Worm (Caenorhabditis elegans) whole organism, early embryonic: Measurements from ENCODE around the gene tpan-1.

Experiments used
- B0310.2 ChIP-seq: sonication (generic microtip); optimal IDR thresholded peaks from 2 replicates; lab custom pipeline; 2016; ENCODE audit warnings: mild to moderate bottlenecking, missing genetic modification characterization, missing compliant biosample characterization
- F13C5.2 ChIP-seq: sonication (generic microtip); optimal IDR thresholded peaks from 2 replicates; lab custom pipeline; 2017; ENCODE audit warnings: mild to moderate bottlenecking, missing genetic modification characterization, inconsistent platforms, missing compliant biosample characterization
- aly-1 ChIP-seq: sonication (generic microtip); optimal IDR thresholded peaks from 2 replicates; lab custom pipeline; 2016; ENCODE audit warnings: missing genetic modification characterization, missing compliant biosample characterization
- ama-1 ChIP-seq: fragments of 150-350 bp; optimal IDR thresholded peaks from 2 replicates; lab custom pipeline; 2014
- ceh-13 ChIP-seq: fragments of 200-800 bp; sonication (Bioruptor generic); optimal IDR thresholded peaks from 2 replicates; lab custom pipeline; 2018; ENCODE audit warnings: mild to moderate bottlenecking, missing genetic modification characterization, missing compliant biosample characterization
- ceh-36 ChIP-seq: sonication (generic microtip); optimal IDR thresholded peaks from 2 replicates; lab custom pipeline; 2016; ENCODE audit warnings: missing genetic modification characterization, inconsistent platforms, missing compliant biosample characterization
- ets-7 ChIP-seq: sonication (generic microtip); optimal IDR thresholded peaks from 2 replicates; lab custom pipeline; 2016; ENCODE audit warnings: missing genotype, missing genetic modification characterization, missing compliant biosample characterization
- flt-1 ChIP-seq: fragments of 200-800 bp; sonication (Bioruptor generic); IDR thresholded peaks from 2 replicates; pipeline ENCODE4 v1.3.6; 2022; ENCODE audit warnings: missing genetic modification characterization, missing compliant biosample characterization
- hmbx-1 ChIP-seq: sonication (generic microtip); optimal IDR thresholded peaks from 2 replicates; lab custom pipeline; 2016; ENCODE audit warnings: mild to moderate bottlenecking, missing genetic modification characterization, missing compliant biosample characterization
- hmg-4 ChIP-seq: fragments of 200-800 bp; sonication (Bioruptor generic); optimal IDR thresholded peaks from 2 replicates; lab custom pipeline; 2018; ENCODE audit warnings: mild to moderate bottlenecking, missing genetic modification characterization, missing compliant biosample characterization
- hnd-1 ChIP-seq: sonication (generic microtip); optimal IDR thresholded peaks from 2 replicates; lab custom pipeline; 2016; ENCODE audit warnings: missing genetic modification characterization, missing compliant biosample characterization
- pes-1 ChIP-seq: fragments of 200-800 bp; sonication (Bioruptor generic); IDR thresholded peaks from 2 replicates; pipeline ENCODE4 v1.3.6; 2022; ENCODE audit warnings: missing genetic modification reagents, missing genetic modification characterization, missing compliant biosample characterization
- scrt-1 ChIP-seq: fragments of 200-800 bp; sonication (Bioruptor generic); IDR thresholded peaks from 2 replicates; pipeline ENCODE4 v1.3.6; 2022; ENCODE audit warnings: missing genetic modification characterization, missing compliant biosample characterization
- sea-1 ChIP-seq: fragments of 200-800 bp; sonication (Bioruptor generic); conservative IDR thresholded peaks from 2 replicates; pipeline ENCODE4 v1.3.6; 2022; ENCODE audit warnings: missing genetic modification characterization, missing compliant biosample characterization
- tbx-11 ChIP-seq: fragments of 200-800 bp; sonication (Bioruptor generic); IDR thresholded peaks from 2 replicates; pipeline ENCODE4 v1.3.6; 2022; ENCODE audit warnings: missing genetic modification characterization, missing compliant biosample characterization
- tbx-37 ChIP-seq: fragments of 200-800 bp; sonication (Bioruptor generic); conservative IDR thresholded peaks from 2 replicates; pipeline ENCODE4 v1.3.6; 2022; ENCODE audit warnings: missing genetic modification reagents, missing genetic modification characterization, missing compliant biosample characterization
- tra-4 ChIP-seq: sonication (generic microtip); optimal IDR thresholded peaks from 2 replicates; lab custom pipeline; 2017; ENCODE audit warnings: missing genetic modification characterization, missing compliant biosample characterization

The tpan-1 gene

DNA sequence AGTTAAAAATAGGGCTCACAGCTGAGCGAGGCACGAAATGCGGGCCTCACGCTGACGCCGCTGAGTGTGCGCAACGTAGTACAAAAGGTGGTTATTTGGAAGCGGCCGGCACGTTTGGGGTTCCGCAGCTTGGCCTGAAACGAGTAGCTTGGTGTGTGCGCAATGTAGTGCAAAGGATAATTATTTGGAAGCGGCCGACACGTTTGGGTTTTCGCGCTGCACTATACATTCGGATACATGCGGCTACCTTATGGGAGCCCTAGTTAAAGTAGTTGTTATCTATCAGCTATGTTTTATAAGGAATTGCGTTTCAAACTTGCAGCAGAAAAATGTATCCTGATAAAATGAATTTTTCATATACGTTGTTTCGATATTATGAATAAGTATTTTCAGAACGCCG is 709 bp downstream of the tpan-1 start, which contains the start of gene Y44A6D.1:
Y44A6D.1 (minus strand) TSS at position 23 of the 400 bp plus-strand sequence.
- TF ChIP-seq ama-1 (lab: Kevin White, UChicago): no peak
- no peak for TF ChIP-seq ceh-36 (tag; lab: Kevin White, UChicago)
- TF ChIP-seq ceh-13 (GFP tag; lab: Kevin White, UChicago): no peak
- TF ChIP-seq scrt-1 (GFP tag; lab: Robert Waterston, UW): no peak
- TF ChIP-seq sea-1 (GFP tag; lab: Robert Waterston, UW): no peak
- TF ChIP-seq hmg-4: no peak
- no peak for TF ChIP-seq hmbx-1 (tag; lab: Kevin White, UChicago)
- TF ChIP-seq ets-7 (tag; lab: Kevin White, UChicago): no peak
- TF ChIP-seq F13C5.2 (tag; lab: Kevin White, UChicago): no peak
- TF ChIP-seq tbx-11 (GFP tag; lab: Robert Waterston, UW): no peak
- TF ChIP-seq flt-1: no peak

DNA sequence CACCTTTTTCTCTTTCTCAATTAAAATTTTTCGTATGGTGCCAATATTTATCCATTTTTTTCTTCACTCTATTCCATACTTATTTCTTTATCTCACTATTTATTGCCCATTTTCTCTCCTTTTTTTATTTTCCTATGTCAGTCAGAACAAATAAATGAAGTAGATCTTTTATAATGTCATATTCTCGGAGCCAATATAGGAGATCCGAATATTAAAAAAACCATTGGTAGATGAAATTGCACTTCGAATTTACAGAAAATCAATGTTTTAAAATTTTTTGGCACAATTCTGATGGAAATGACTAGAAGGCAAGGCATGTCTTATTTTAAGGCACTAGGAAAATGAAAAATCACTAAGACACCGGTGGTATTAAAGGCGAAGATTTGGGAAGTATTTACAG is 1.3 kb downstream of the tpan-1 start:
- TF ChIP-seq sea-1 (GFP tag; lab: Robert Waterston, UW): no peak
- TF ChIP-seq ceh-36 (tag; lab: Kevin White, UChicago): no peak
- TF ChIP-seq ama-1 (lab: Kevin White, UChicago): no peak
- TF ChIP-seq pes-1 (GFP tag; lab: Robert Waterston, UW): no peak
- TF ChIP-seq F13C5.2 (tag; lab: Kevin White, UChicago): no peak
- no peak for TF ChIP-seq tra-4 (tag; lab: Kevin White, UChicago)
- no peak for TF ChIP-seq aly-1 (tag; lab: Kevin White, UChicago)
- no peak for TF ChIP-seq hnd-1 (tag; lab: Kevin White, UChicago)
- no peak for TF ChIP-seq tbx-11 (GFP tag; lab: Robert Waterston, UW)
- no peak for TF ChIP-seq hmbx-1 (tag; lab: Kevin White, UChicago)
- no peak for TF ChIP-seq hmg-4

DNA sequence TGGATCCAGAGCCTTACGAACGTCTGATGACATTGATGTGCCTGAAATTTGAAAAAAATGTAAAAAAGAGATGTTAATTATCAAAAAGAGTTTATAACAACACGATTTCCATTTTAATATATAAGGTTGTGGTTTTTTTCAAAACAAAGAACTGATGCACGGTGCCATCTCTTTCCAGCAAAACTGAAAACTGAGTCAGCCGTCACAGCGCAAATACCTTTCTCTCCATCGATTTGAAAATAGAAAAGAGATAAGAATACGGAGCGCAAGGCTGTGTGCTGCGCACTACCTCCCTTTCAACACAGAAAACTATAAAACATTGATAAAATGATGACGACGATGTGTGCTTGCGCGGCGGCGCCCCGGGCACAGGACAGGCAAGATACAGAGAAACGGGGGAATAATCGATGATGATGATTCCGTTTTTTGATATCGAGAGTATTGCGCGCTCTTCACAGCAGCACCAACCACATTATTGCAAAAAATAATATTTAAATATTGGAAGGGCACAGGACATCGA is 3.1 kb downstream of the tpan-1 start, which contains the start of gene Y44A6D.3:
Y44A6D.3 (minus strand) TSS at position 51 of the 520 bp plus-strand sequence.
- TF ChIP-seq F13C5.2 (tag; lab: Kevin White, UChicago) (no peak), tra-4 (tag; lab: Kevin White, UChicago) (no peak), ceh-36 (tag; lab: Kevin White, UChicago) (no peak), ceh-13 (GFP tag; lab: Kevin White, UChicago) (no peak), scrt-1 (GFP tag; lab: Robert Waterston, UW) (no peak), ets-7 (tag; lab: Kevin White, UChicago) (no peak), sea-1 (GFP tag; lab: Robert Waterston, UW) (no peak)

DNA sequence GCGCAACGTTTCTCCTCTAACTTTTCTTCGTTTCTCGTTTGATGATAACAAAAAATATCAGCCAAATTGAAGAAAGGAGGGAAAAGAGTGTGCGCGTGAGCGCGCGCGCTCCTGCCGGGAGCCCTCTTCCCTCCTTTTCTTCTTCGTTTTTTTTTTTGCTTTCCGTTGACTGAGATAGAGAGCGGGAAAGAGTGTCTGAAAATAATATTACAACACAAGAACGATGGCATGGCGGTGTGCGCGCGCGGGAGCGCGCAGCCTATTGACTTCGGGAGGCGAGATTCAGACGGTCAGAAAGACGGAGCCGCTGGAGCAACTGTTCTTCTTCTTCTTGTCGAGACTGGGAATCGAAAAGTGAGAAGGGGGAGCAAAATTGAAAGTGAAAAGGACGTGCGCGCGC is 4.5 kb downstream of the tpan-1 start:
- TF ChIP-seq sea-1 (GFP tag; lab: Robert Waterston, UW): no peak
- peak; percentile 41; the same call in 1 of the 2 replicates for TF ChIP-seq pes-1 (GFP tag; lab: Robert Waterston, UW)

DNA sequence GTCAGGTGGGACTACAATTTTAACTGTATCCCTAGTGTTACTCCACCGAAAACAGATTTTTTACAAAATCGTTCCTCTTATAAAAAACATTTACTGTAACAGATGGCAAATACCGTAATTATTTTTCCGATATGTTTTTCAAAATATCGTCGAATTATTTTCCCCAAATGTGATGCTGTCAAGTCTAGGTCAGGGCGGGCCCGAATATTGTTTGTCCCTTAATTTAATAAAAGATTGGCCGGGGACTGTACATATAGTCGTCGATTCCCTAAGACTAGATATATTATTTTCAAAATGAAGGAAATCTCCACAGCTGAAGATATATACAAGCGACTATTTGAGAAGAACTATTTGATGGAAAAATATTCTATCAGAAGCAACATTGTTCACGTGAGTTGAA is 8.6 kb downstream of the tpan-1 start, which contains the start of gene sdf-9:
sdf-9 (plus strand) TSS at position 301 of the 400 bp plus-strand sequence.
- TF ChIP-seq scrt-1 (GFP tag; lab: Robert Waterston, UW) (no peak), tbx-11 (GFP tag; lab: Robert Waterston, UW) (no peak), B0310.2 (tag; lab: Kevin White, UChicago) (no peak), flt-1 (no peak), ceh-36 (tag; lab: Kevin White, UChicago) (no peak), hmbx-1 (tag; lab: Kevin White, UChicago) (no peak), tra-4 (tag; lab: Kevin White, UChicago) (no peak), aly-1 (tag; lab: Kevin White, UChicago) (no peak)

DNA sequence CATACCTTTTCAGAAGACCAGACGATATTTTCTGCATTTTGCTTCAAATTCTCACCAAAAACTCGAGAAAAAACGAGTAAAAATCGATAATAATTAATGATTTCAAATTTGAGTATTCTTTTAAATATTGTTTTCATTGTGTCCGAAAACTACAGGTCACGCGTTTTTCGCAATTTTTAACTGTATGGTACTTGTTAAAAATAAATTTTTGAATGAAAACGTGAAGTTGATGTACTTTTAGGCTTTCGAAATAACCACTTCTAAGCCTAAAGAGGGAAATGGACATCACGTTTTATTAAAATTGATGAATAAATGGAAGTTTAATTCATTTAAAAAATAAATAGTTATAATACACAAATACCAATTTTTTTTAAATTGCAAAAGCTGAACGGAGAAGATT is 13.6 kb downstream of the tpan-1 start, which contains the start of gene Y44A6D.5:
Y44A6D.5 (minus strand) TSS at position 101 of the 400 bp plus-strand sequence.
- no peak for TF ChIP-seq hnd-1 (tag; lab: Kevin White, UChicago)
- TF ChIP-seq hmg-4: no peak
- no peak for TF ChIP-seq scrt-1 (GFP tag; lab: Robert Waterston, UW)
- no peak for TF ChIP-seq ets-7 (tag; lab: Kevin White, UChicago)
- TF ChIP-seq ceh-36 (tag; lab: Kevin White, UChicago): no peak
- TF ChIP-seq aly-1 (tag; lab: Kevin White, UChicago): no peak
- no peak for TF ChIP-seq pes-1 (GFP tag; lab: Robert Waterston, UW)
- no peak for TF ChIP-seq tbx-11 (GFP tag; lab: Robert Waterston, UW)
- TF ChIP-seq tbx-37: no peak
- TF ChIP-seq hmbx-1 (tag; lab: Kevin White, UChicago): no peak
- no peak for TF ChIP-seq sea-1 (GFP tag; lab: Robert Waterston, UW)
- no peak for TF ChIP-seq ama-1 (lab: Kevin White, UChicago)
- TF ChIP-seq tra-4 (tag; lab: Kevin White, UChicago): no peak
- no peak for TF ChIP-seq ceh-13 (GFP tag; lab: Kevin White, UChicago)
- no peak for TF ChIP-seq B0310.2 (tag; lab: Kevin White, UChicago)
- TF ChIP-seq F13C5.2 (tag; lab: Kevin White, UChicago): no peak
- no peak for TF ChIP-seq flt-1

DNA sequence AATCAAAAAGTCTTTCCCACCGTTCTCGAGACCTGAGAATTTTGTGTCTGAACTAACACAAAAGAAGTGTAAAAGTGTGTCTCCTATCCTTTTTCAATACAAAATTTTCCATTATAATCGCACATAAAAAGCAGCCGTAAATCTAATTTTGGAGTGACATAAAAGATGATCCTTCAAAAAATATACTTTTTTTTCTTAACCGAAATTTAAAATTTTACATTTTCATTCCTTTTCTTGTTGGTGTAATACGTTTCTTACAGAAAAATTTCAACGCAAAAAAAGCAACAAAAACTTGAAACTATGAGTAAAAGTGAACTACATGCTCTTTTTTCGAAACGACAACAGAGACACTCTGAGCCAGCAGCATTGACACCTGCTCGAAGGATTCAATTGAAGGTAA is 17.7 kb downstream of the tpan-1 start, which contains the start of gene Y44A6D.6:
Y44A6D.6 (plus strand) TSS at position 301 of the 400 bp plus-strand sequence.
- TF ChIP-seq ceh-13 (GFP tag; lab: Kevin White, UChicago) (no peak), ama-1 (lab: Kevin White, UChicago) (no peak), hnd-1 (tag; lab: Kevin White, UChicago) (no peak), ceh-36 (tag; lab: Kevin White, UChicago) (no peak)
